Worm (Caenorhabditis elegans) whole organism, L2 larva: ENCODE measurements around the gene Y81B9A.1.
A peak's percentile ranks its signal among the peaks of the same experiment; 100 is the strongest.
"Not testable (repeated sequence)": the region's sequence is repeated elsewhere in the genome, so short reads cannot be mapped to it uniquely, and the experiment has no call there.

Source experiments
- C34F6.9 ChIP-seq: fragments of 150-350 bp; optimal IDR thresholded peaks from 2 replicates; lab custom pipeline; 2014; ENCODE audit warnings: missing biosample characterization, missing genetic modification characterization
- F13H6.1 ChIP-seq: sonication (generic microtip); optimal IDR thresholded peaks from 2 replicates; lab custom pipeline; 2016; ENCODE audit warnings: missing genetic modification characterization, missing compliant biosample characterization
- R02D3.7 ChIP-seq: fragments of 150-350 bp; optimal IDR thresholded peaks from 2 replicates; lab custom pipeline; 2014; ENCODE audit warnings: missing biosample characterization, missing genetic modification characterization
- ZK546.5 ChIP-seq: sonication (generic microtip); optimal IDR thresholded peaks from 2 replicates; lab custom pipeline; 2017; ENCODE audit warnings: missing biosample characterization, missing genetic modification characterization
- alr-1 ChIP-seq: fragments of 150-350 bp; optimal IDR thresholded peaks from 2 replicates; lab custom pipeline; 2014; ENCODE audit warnings: missing biosample characterization, missing genetic modification characterization
- aly-2 ChIP-seq: fragments of 150-350 bp; optimal IDR thresholded peaks from 2 replicates; lab custom pipeline; 2014; ENCODE audit warnings: missing biosample characterization, missing genetic modification characterization
- blmp-1 ChIP-seq: sonication (generic microtip); optimal IDR thresholded peaks from 2 replicates; lab custom pipeline; 2017; ENCODE audit warnings: missing genetic modification characterization, mild to moderate bottlenecking, missing compliant biosample characterization, antibody characterized with exemption, moderate library complexity; ENCODE audit not compliant: insufficient read depth
- crh-2 ChIP-seq: sonication (generic microtip); optimal IDR thresholded peaks from 2 replicates; lab custom pipeline; 2017; ENCODE audit warnings: missing biosample characterization, missing genetic modification characterization
- dmd-4 ChIP-seq: sonication (generic microtip); optimal IDR thresholded peaks from 2 replicates; lab custom pipeline; 2017; ENCODE audit warnings: missing biosample characterization, missing genetic modification characterization
- egl-27 ChIP-seq: sonication (generic microtip); optimal IDR thresholded peaks from 3 replicates; lab custom pipeline; 2017; ENCODE audit warnings: missing biosample characterization, missing genetic modification reagents, missing genetic modification characterization
- elt-1 ChIP-seq: fragments of 150-350 bp; optimal IDR thresholded peaks from 2 replicates; lab custom pipeline; 2014; ENCODE audit warnings: missing biosample characterization, missing genetic modification characterization
- elt-3 ChIP-seq: sonication (generic microtip); optimal IDR thresholded peaks from 2 replicates; lab custom pipeline; 2017; ENCODE audit warnings: missing biosample characterization, missing genetic modification characterization
- fos-1 ChIP-seq: fragments of 150-350 bp; optimal IDR thresholded peaks from 2 replicates; lab custom pipeline; 2014; ENCODE audit warnings: missing biosample characterization, missing genetic modification characterization
- gmeb-1 ChIP-seq: fragments of 150-350 bp; optimal IDR thresholded peaks from 2 replicates; lab custom pipeline; 2014; ENCODE audit warnings: missing biosample characterization, missing genetic modification characterization
- lin-11 ChIP-seq: fragments of 150-350 bp; sonication (generic microtip); optimal IDR thresholded peaks from 2 replicates; lab custom pipeline; 2014; ENCODE audit warnings: missing biosample characterization, missing genetic modification characterization, inconsistent platforms, mixed read lengths
- lin-13 ChIP-seq: fragments of 150-350 bp; optimal IDR thresholded peaks from 2 replicates; lab custom pipeline; 2014; ENCODE audit warnings: missing biosample characterization, missing genetic modification reagents, missing genetic modification characterization
- lsy-2 ChIP-seq, 2 experiments: fragments of 150-350 bp in 1 of 2; sonication (generic microtip) in 1 of 2; optimal IDR thresholded peaks; 2 replicates each; lab custom pipeline; 2014 to 2017; ENCODE audit warnings: missing biosample characterization in 2 of 2, missing genetic modification characterization in 2 of 2
- mbf-1 ChIP-seq: sonication (generic microtip); optimal IDR thresholded peaks from 2 replicates; lab custom pipeline; 2017; ENCODE audit warnings: missing biosample characterization, missing genetic modification characterization
- nhr-11 ChIP-seq: fragments of 150-350 bp; optimal IDR thresholded peaks from 2 replicates; lab custom pipeline; 2014; ENCODE audit warnings: missing biosample characterization, missing genetic modification characterization
- nhr-21 ChIP-seq: fragments of 150-350 bp; optimal IDR thresholded peaks from 2 replicates; lab custom pipeline; 2014; ENCODE audit warnings: missing biosample characterization, missing genetic modification characterization
- nhr-23 ChIP-seq: fragments of 150-350 bp; optimal IDR thresholded peaks from 2 replicates; lab custom pipeline; 2014; ENCODE audit warnings: missing biosample characterization, missing genetic modification reagents, missing genetic modification characterization
- sem-4 ChIP-seq: fragments of 150-350 bp; optimal IDR thresholded peaks from 2 replicates; lab custom pipeline; 2014; ENCODE audit warnings: missing biosample characterization, missing genetic modification reagents, missing genetic modification characterization
- skn-1 ChIP-seq: sonication (generic microtip); optimal IDR thresholded peaks from 2 replicates; lab custom pipeline; 2017; ENCODE audit warnings: missing biosample characterization, missing genetic modification characterization
- sma-3 ChIP-seq: sonication (generic microtip); optimal IDR thresholded peaks from 2 replicates; lab custom pipeline; 2016; ENCODE audit warnings: missing genetic modification reagents, missing genetic modification characterization, missing compliant biosample characterization
- sma-9 ChIP-seq, 2 experiments: fragments of 150-350 bp in 1 of 2; sonication (generic microtip) in 1 of 2; optimal IDR thresholded peaks; 2 replicates each; lab custom pipeline; 2014 to 2016; ENCODE audit warnings: missing genetic modification characterization in 2 of 2, mild to moderate bottlenecking in 1 of 2, missing biosample characterization in 1 of 2, missing compliant biosample characterization in 1 of 2, missing genetic modification reagents in 1 of 2, moderate library complexity in 1 of 2
- unc-62 ChIP-seq: fragments of 150-350 bp; optimal IDR thresholded peaks from 2 replicates; lab custom pipeline; 2014; ENCODE audit warnings: missing biosample characterization, missing genetic modification reagents, missing genetic modification characterization
- zag-1 ChIP-seq: fragments of 150-350 bp; optimal IDR thresholded peaks from 2 replicates; lab custom pipeline; 2014; ENCODE audit warnings: missing biosample characterization, missing genetic modification characterization
- ztf-1 ChIP-seq: fragments of 200-800 bp; sonication (Bioruptor generic); conservative IDR thresholded peaks from 2 replicates; pipeline ENCODE4 v1.3.6; 2022; ENCODE audit warnings: missing genetic modification characterization, missing compliant biosample characterization
- ztf-11 ChIP-seq: sonication (generic microtip); optimal IDR thresholded peaks from 2 replicates; lab custom pipeline; 2017; ENCODE audit warnings: missing biosample characterization, missing genetic modification characterization
- ztf-4 ChIP-seq: fragments of 150-350 bp; optimal IDR thresholded peaks from 2 replicates; lab custom pipeline; 2014; ENCODE audit warnings: missing biosample characterization, missing genetic modification characterization

Y81B9A.1 gene

DNA sequence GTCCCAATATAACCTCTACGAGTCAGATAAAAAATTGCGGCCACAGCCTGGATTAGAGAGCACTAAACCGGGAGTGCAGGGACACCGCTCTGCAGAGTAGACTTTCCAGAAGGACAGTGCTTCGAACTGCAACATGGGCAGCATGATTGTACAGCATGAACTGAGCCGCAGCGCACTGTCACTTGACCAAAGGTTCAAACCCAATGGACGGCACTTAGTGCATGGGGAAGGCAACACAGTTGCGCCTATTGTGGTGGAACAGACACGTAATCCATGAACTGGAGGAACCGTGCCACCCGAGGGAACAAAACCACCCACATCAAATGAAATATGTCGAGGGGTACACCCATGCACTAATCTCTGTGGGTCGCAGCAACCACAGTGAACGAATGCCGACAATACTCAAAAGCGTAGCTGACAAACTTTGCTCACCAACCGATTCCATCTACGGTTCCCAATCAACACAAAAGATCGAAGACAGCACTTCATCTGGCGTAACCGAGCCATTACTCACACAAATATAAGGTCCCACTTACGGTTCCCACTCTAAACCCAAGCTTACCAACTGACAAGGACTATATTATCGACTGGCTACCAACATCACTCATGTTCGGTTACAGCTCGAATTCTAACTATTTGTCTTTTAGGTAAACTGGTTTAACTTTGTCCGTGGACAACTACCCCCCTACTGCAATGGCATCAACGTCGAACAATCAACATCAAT lies 3.3 kb downstream of the Y81B9A.1 start:
- TF ChIP-seq R02D3.7, result no peak
- TF ChIP-seq skn-1, result no peak
- no peak for TF ChIP-seq elt-1
- no peak for TF ChIP-seq egl-27 (tag; lab: Kevin White, UChicago)
- no peak for TF ChIP-seq crh-2 (tag; lab: Kevin White, UChicago)
- TF ChIP-seq ZK546.5, result no peak

DNA sequence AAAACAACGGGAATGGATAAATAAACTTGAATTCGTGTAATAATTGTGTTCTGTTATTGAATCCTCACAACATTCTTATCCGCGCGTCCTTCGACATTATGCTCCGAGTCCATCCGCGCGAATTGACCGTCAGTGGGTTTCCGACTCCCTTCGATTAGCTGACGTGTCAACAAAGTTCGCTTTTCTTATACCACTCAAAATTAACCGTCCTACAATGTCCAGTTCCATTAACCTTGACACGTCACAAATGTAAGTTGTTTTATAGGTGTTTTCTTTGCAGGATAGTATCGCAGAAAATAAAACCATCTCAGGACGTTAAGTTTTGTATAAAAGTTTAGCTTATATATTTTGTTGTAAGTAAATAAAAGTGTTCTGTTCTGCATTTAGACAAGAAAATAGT lies 11.2 kb downstream of the Y81B9A.1 start, which contains the start of gene crb-3:
TSS of gene crb-3 (plus strand) at position 301 of the 400 bp plus-strand sequence.
- not testable (repeated sequence) for TF ChIP-seq unc-62 (GFP tag; lab: Kevin White, UChicago); nhr-11 (tag; lab: Kevin White, UChicago); aly-2 (tag; lab: Kevin White, UChicago)

DNA sequence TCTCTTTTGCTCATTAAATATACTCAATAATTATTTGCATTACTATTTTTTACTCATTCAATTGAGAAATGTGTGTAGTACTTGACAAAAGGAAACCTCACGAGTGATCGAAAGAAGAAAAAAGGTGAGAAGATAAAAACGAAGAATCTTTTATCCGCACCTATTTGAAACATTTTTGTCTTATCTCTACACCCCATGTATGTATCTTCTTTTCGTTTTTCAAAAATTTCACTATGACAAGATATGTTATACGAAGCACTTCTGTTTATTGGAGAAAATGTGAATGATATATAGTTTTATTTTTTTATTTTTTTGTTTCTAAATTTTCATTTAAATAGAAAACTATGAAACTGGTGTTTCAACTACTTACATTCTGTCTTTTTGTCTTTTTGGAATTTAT lies 12.7 kb downstream of the Y81B9A.1 start:
- no peak for TF ChIP-seq nhr-11 (tag; lab: Kevin White, UChicago)

- no peak for TF ChIP-seq C34F6.9
- no peak for TF ChIP-seq nhr-11 (tag; lab: Kevin White, UChicago)
- TF ChIP-seq elt-3 (tag; lab: Kevin White, UChicago), result no peak
- TF ChIP-seq ztf-11 (tag; lab: Kevin White, UChicago), result no peak
- no peak for TF ChIP-seq mbf-1 (tag; lab: Kevin White, UChicago)
- no peak for TF ChIP-seq elt-1
- TF ChIP-seq sma-3 (GFP tag; lab: Kevin White, UChicago), result no peak
- TF ChIP-seq ztf-1, result no peak
- no peak for TF ChIP-seq nhr-23
- TF ChIP-seq lsy-2 (tag; optimal IDR thresholded peaks at IDR 0.05; lab: Kevin White, UChicago), result no peak
- TF ChIP-seq unc-62 (GFP tag; lab: Kevin White, UChicago), result no peak
- no peak for TF ChIP-seq zag-1
- TF ChIP-seq lin-13, result no peak
- TF ChIP-seq skn-1, result no peak
- TF ChIP-seq nhr-21, result no peak
- no peak for TF ChIP-seq crh-2 (tag; lab: Kevin White, UChicago)
Observed at ce11 chrX:9206731-9207130, 14.5 kb downstream of the Y81B9A.1 start.

DNA sequence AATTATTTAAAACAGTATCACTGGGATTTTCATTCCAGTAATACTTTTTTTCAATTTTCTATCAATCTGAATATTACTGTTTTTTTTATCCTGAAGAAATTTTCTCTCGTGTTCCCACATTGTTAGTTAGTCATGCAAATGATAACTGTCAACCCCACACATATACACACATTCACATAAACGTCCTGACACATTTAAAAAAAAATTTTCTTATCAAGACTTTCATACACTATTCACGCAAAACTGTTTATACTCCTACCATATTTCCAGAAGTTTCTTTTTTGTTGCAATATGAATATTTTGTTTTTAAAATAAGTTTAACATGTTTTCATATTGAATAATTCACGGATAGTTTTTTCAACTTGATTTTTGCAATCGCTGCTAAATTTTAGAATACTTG lies 16.2 kb downstream of the Y81B9A.1 start:
- TF ChIP-seq dmd-4 (tag; lab: Kevin White, UChicago), result no peak
- peak; percentile 74 for TF ChIP-seq fos-1 (tag; lab: Kevin White, UChicago)
- TF ChIP-seq elt-1, result no peak

ce11 chrX:9208933-9209332 lies 16.7 kb downstream of the Y81B9A.1 start:
- no peak for TF ChIP-seq elt-1
- no peak for TF ChIP-seq alr-1
- TF ChIP-seq aly-2 (tag; lab: Kevin White, UChicago), result no peak
- no peak for TF ChIP-seq lin-11 (tag; lab: Kevin White, UChicago)
- TF ChIP-seq nhr-11 (tag; lab: Kevin White, UChicago), result no peak
- TF ChIP-seq C34F6.9, result no peak
- no peak for TF ChIP-seq skn-1
- no peak for TF ChIP-seq zag-1
- TF ChIP-seq elt-3 (tag; lab: Kevin White, UChicago), result no peak
- TF ChIP-seq lin-13, result no peak
- no peak for TF ChIP-seq R02D3.7
- no peak for TF ChIP-seq ztf-4 (tag; lab: Kevin White, UChicago)
- TF ChIP-seq dmd-4 (tag; lab: Kevin White, UChicago), result no peak
- TF ChIP-seq sem-4, result no peak
- no peak for TF ChIP-seq ztf-1
- TF ChIP-seq egl-27 (tag; lab: Kevin White, UChicago), result no peak
- TF ChIP-seq unc-62 (GFP tag; lab: Kevin White, UChicago), result no peak
- TF ChIP-seq blmp-1 (tag; lab: Kevin White, UChicago), result no peak

DNA sequence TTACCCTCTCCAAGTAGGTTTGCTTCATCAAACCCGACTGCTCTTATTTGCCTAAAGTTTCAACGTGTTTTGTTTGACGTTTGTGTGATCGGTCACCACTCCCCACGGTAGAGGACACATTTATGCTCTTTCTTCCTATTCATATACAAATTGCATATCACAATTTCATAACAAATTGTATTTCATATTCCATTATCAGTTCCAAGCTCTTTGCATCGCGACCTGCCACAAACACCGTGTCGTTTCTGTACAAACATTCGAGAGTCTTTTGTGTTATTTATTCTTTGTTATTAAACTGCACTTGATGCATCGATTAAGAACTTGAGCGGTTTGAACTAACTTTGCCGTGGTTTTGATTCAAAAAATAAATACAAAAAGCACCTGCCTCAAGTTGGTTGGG lies 17.8 kb downstream of the Y81B9A.1 start:
- peak; percentile 63 for TF ChIP-seq fos-1 (tag; lab: Kevin White, UChicago)
- peak; percentile 26 for TF ChIP-seq sma-9 (GFP tag; optimal IDR thresholded peaks at IDR 0.05; lab: Kevin White, UChicago)
- no peak for TF ChIP-seq sma-9 (tag; optimal IDR thresholded peaks at IDR 0.05; lab: Kevin White, UChicago)
- TF ChIP-seq F13H6.1 (tag; lab: Kevin White, UChicago), result peak; percentile 31
- TF ChIP-seq gmeb-1, result peak; percentile 23
- no peak for TF ChIP-seq nhr-23
